Worm (Caenorhabditis elegans) whole organism, dauer: ENCODE measurements around the gene ZK899.2.

Experiments used
- unc-62 ChIP-seq: sonication (generic microtip); optimal IDR thresholded peaks from 2 replicates; lab custom pipeline; 2017; ENCODE audit warnings: missing biosample characterization, missing genetic modification reagents, missing genetic modification characterization

ZK899.2 gene

DNA sequence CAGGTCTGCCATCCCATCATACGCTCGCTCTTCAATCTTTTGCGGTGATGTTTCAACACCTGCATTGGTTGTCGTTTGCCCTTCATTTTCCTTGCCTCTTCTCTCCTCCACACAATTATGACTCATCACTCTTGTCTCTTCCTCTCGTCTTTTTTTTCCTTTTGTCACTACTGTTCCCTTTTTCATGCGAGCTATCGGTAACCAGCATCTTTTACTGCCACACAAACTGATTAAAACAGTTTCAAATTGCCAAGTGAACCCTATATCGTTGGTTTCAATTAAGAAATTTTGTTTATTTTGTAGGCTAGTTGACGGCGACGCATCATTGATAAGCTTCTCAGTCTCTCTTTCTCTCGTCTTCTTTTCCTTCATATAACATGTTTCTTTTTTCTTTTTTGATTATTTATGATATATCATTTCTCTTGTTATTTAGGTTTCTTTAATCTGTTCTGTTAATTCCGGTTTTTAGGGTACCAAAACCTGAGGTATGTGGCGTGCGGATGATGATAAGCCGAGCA is 5.6 kb downstream of the ZK899.2 start, which contains the start of gene ZK899.1:
TSS of gene ZK899.1 (plus strand) at position 468 of the 518 bp plus-strand sequence.
- no peak for TF ChIP-seq unc-62 (GFP tag; lab: Kevin White, UChicago)

DNA sequence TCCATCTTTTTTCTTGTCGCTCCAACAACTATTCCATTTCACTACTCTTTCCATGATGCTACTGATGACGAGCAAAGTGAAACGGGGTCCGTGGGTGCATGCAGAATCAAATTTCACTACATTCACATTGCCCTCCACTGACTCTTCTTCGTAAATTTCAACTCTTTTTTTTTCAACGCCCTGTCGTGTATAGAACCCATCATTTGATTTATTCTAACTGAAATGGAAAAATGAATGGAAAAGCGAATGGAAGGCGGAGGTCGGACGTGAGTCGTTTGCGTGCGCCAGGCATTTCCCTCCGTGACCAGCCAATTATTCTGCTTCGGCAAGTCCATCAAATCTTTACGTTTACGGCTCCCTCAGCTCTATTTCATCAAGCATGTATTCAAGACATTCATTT is 7.9 kb downstream of the ZK899.2 start:
- no peak for TF ChIP-seq unc-62 (GFP tag; lab: Kevin White, UChicago)

DNA sequence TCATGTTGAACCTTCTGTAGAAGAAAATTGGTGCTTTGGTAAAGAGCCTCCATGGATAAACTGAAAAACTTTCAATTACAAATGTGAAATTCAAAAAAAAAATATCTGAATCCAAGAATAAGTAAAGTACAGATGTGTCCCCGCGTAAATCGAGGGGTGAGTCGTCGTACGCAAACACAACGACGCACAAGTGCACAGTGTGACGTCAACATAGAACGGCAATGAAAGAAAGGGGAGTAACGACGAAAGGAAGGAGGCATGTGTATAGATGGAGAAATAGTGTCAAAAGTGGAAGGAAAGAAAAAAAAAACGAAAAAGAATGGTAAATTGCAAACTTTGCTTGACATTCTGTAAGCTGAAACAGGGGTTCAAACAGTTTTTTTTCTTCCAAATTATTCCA is 10.3 kb downstream of the ZK899.2 start, which contains the start of gene memb-1:
TSS of gene memb-1 (minus strand) at position 60 of the 400 bp plus-strand sequence.
- TF ChIP-seq unc-62 (GFP tag; lab: Kevin White, UChicago), result no peak

DNA sequence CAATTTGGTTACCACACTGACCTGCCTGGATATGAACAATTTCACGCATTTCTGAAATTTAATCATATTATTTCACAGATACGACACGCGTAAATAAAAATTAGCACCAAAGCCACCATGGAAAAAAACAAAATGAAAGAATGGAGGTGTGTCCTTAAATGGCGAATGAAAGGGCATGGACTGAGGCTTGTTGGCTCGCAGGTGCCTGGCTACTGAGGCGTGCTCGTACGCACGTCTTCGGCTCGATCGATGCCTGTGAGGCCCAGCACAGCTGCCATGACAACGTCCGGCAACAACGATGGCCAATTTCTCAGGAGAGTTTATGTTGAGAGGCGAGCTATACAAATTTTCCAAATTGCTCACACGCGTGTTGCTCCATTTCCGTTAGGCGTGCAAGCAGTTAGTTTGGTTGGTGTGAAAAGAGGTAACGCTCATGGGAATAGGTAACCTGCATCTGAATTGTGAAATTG is 14.9 kb downstream of the ZK899.2 start, which contains the start of gene tbb-4:
TSS of gene tbb-4 (minus strand) at position 51 of the 470 bp plus-strand sequence.
- TF ChIP-seq unc-62 (GFP tag; lab: Kevin White, UChicago), result no peak

DNA sequence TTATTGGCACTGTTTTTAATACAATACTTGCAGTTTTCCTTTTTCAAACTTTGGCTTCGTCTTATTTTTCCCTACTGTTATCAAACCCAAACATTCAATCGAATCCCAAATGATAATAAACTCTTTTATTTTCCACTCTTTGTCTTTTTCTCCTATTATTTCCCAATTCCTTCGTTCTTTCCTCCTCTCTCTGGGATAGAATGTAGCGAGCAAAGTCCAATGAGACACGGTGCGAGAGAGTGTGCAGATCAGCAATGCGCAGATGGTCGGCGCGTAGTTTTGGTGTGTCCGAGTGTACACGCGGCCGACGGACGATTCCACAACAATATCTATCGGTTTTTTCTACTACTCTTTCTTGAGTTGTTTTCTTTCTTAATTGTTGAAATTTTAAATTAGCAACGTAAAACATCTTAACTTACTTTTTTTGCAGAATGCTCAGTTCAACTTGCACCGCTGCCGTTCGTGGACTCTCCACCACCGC is 20.8 kb downstream of the ZK899.2 start, which contains the start of gene B0272.3:
TSS of gene B0272.3 (plus strand) at position 431 of the 481 bp plus-strand sequence.
- no peak for TF ChIP-seq unc-62 (GFP tag; lab: Kevin White, UChicago)

DNA sequence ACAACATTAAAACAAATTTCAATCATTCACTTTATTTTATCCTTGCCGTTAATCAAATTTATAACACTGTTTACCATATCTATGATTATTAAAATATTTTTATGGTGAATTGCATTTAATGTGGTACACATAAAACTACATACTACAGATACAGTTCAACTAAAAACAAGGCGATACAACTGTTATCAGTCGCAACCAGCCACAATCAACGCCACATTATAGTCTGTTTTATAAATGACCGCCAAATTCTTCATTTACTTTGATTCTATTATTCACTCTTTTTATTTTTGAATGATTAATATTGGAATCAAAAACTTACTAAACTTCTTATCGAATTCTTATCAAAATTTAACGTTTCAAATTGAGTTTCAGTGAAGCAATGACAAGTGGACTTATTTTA is 23.7 kb downstream of the ZK899.2 start, which contains the start of gene B0272.4:
TSS of gene B0272.4 (plus strand) at position 373 of the 400 bp plus-strand sequence.
- TF ChIP-seq unc-62 (GFP tag; lab: Kevin White, UChicago), result no peak

DNA sequence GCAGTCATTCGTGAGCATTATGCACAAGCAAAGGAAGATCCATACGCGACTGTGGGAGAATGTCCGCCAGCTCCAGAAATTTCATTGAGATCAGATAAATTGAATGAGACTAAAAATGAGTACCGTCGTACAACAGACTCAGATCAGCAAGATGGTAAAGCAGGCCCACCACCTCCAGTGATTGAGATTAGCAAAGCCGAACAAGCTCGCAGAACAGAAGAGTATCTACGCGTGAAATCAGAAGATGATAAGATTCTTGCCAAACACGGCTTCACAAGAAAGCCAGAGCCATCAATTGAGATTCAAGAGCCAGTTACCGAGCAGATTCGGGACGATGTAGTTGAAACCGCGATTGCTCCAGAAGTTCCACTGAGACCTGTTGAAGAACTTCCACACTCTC is 33.8 kb downstream of the ZK899.2 start:
- no peak for TF ChIP-seq unc-62 (GFP tag; lab: Kevin White, UChicago)

DNA sequence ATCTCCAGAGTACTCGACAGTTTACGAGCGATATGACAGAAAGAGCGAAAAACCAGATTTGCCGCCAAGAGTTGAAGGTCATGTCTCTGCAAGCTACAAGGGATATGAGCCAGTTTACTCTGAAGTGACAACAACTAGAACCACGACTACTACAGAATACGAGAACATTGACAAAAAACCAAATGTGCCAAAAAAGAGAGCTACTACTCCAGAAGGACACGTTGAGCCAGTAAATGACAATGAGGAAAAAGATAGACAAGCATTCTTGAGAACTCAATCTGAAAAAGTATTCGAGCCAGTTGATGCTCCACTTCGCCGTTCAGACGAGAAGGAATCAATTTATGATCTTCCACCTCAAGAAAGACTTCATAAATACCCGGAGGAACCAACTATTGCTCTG is 34.5 kb downstream of the ZK899.2 start:
- TF ChIP-seq unc-62 (GFP tag; lab: Kevin White, UChicago), result no peak

DNA sequence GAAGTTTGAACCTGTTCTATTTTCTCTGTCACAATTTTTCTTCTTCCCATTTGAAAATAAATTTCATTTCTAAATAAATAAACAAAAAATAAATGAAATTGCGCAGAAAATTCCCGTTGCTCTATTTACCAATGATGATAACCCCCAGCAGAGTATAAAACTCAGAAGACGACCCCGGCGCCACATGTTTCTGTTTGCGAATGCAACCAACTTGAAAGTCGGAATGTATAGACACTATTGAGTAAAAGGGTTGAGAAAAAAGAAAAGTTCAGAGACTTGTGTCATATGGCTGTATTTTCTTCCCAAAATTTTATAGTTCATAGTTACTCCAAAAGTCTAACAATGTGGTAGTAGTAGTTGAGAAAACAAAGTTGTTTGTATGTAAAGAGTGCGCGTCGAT is 40.1 kb downstream of the ZK899.2 start:
- no peak for TF ChIP-seq unc-62 (GFP tag; lab: Kevin White, UChicago)

DNA sequence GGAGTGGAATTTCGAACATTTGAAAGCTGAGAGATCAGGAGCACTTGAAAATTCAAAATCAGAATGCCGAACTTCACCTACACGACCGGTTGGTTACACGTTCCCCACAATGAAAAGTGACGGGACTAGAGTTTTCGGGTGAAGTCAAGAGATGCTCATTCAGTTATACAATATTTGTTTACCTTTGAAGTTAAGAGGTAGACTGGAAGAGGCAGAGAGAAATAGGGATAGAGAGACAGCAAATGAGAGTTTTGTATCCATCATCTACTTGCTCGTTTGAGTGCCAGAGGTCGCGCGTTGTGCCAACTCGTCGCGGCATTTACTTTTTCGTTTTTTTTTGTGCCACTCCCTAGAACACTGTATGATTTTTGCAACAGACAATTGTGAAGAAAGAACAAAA is 41.0 kb downstream of the ZK899.2 start:
- no peak for TF ChIP-seq unc-62 (GFP tag; lab: Kevin White, UChicago)

DNA sequence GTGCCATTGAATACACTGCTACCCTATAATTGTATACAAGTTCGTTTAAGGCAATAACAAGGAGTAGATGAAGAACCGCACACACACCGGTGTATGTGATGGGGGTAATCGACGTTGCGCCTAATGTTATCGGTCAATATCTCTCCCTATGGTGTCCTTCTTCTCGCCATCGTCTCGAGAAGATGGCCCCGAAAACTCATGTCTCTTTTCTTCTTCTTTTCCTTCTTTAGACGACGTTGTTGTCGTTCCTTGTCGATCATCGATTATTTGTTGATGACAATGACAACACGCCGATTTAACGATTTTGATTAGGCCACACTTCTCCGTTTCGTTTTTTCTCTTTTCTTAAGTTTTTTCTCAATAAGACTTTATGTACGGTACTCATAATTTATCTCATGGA is 42.7 kb downstream of the ZK899.2 start:
- TF ChIP-seq unc-62 (GFP tag; lab: Kevin White, UChicago), result no peak

DNA sequence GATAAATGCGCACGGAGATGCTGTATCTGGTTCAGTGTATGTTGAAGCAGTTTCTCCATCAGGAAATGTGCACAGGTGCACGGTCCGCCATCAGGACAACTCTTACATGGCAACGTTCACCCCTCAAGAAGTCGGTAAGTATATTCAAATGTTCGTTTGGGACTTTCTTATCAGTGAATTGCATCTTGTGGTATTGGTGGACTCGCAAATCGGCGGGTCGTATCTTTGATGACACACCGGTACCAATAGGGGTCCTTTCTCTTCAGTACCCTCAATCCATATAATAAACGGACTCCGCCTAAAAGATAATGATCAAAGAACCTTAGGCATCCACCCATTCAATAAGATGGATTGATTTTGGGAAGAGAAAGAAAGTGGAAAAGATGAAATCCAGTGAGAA is 45.9 kb downstream of the ZK899.2 start:
- TF ChIP-seq unc-62 (GFP tag; lab: Kevin White, UChicago), result no peak

DNA sequence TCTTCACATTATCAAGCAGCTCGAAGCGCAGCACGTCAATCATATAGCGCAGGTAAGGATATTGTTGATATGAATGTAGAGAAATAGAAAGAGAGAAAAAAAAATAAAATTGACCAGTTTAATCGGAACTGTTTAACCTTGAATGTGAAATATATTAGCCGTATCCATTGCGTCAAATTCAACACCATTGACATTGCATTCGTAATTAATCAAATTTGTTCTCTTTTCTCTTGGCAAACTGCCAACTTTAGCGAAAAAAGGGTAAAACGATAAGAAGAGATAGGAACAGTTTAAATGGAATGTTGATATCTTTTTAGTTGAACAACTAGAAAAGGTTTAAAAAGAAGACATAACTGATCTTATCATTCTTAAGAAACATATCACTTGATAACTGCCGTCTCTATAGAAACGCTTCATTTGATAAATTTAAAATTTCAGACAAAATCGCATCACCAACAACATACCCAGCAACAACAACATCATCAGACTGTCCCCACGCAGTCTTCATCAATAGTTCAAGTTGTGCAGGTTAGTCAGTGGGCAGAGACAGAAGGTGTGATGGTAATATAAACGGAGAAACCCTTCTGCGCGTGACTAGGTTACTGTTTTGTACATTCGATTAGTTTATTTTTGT is 48.1 kb downstream of the ZK899.2 start:
- no peak for TF ChIP-seq unc-62 (GFP tag; lab: Kevin White, UChicago)

DNA sequence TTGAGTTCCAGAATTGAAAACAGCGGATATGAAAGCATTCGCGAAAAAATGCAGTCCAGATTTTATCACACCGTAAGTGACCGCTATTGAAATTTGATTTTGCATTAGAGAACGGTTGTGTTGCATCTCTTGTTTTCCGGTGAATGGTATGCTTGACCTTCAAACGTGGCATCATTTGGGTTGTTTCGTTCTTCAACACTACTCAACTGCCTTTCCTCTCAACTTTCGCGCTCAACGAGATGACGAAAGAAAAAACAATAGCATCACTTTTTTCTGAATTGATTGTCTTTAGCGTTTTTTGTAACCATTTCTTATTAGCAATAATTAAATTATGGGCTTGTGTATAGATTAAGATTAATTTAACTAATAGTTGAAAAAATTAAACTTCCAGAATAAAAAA is 49.3 kb downstream of the ZK899.2 start:
- no peak for TF ChIP-seq unc-62 (GFP tag; lab: Kevin White, UChicago)

DNA sequence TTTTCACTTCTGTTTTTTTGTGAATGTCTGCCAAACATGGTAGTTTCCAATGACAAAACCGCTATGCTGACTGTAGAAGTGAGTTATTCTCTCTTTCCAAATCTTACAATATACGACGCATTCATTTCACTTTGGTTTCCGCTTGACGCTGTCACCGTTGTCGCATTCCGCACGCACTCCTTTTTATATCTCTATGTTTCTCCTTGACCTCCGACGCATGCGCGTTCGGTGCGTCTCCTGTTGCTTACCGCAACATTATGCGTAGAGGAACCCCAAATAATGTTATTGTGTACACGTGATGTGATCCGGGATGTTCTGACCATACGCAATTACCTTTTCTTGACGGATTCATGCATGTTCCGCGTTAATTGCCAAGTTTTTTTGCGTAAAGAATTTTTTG is 49.8 kb downstream of the ZK899.2 start:
- TF ChIP-seq unc-62 (GFP tag; lab: Kevin White, UChicago), result no peak
